Fruit fly (Drosophila melanogaster) whole organism, embryonic: ENCODE data around the gene CG14340.

ENCODE experiments used
- Ada2b ChIP-seq: fragments of 200-800 bp; sonication (Bioruptor generic); IDR thresholded peaks from 2 replicates; pipeline ENCODE4 v1.3.6; 2022; ENCODE audit warnings: missing biosample characterization, missing genetic modification characterization
- CG1024 ChIP-seq: fragments of 200-800 bp; sonication (Bioruptor generic); IDR thresholded peaks from 2 replicates; pipeline ENCODE4 v1.3.6; 2022; ENCODE audit warnings: missing biosample characterization, missing genetic modification characterization
- CG10321 ChIP-seq: fragments of 200-800 bp; sonication (Bioruptor generic); IDR thresholded peaks from 2 replicates; pipeline ENCODE4 v1.3.6; 2022; ENCODE audit warnings: missing biosample characterization, missing genetic modification characterization
- CG11247 ChIP-seq: fragments of 200-800 bp; sonication (Bioruptor generic); IDR thresholded peaks from 2 replicates; pipeline ENCODE4 v1.3.6; 2022; ENCODE audit warnings: missing biosample characterization, missing genetic modification characterization
- CG11456 ChIP-seq: fragments of 200-800 bp; sonication (Bioruptor generic); IDR thresholded peaks from 3 replicates; pipeline ENCODE4 v1.3.6; 2022; ENCODE audit warnings: missing biosample characterization, missing genetic modification characterization
- CG12299 ChIP-seq: fragments of 200-800 bp; sonication (Bioruptor generic); optimal IDR thresholded peaks from 2 replicates; lab custom pipeline; 2018; ENCODE audit warnings: missing biosample characterization, mild to moderate bottlenecking, missing genetic modification characterization
- CG15514 ChIP-seq: fragments of 200-800 bp; sonication (Bioruptor generic); optimal IDR thresholded peaks from 3 replicates; lab custom pipeline; 2017; ENCODE audit warnings: missing biosample characterization, missing genetic modification characterization, mild to moderate bottlenecking, moderate library complexity, missing genetic modification reagents
- CG16863 ChIP-seq: fragments of 200-800 bp; sonication (Bioruptor generic); optimal IDR thresholded peaks from 3 replicates; lab custom pipeline; 2016; ENCODE audit warnings: missing biosample characterization, missing genetic modification characterization
- CG17802 ChIP-seq: fragments of 200-800 bp; sonication (Bioruptor generic); optimal IDR thresholded peaks from 2 replicates; lab custom pipeline; 2018; ENCODE audit warnings: missing biosample characterization, mild to moderate bottlenecking, missing genetic modification characterization, moderate library complexity
- CG18262 ChIP-seq: fragments of 200-800 bp; optimal IDR thresholded peaks from 3 replicates; lab custom pipeline; 2019; ENCODE audit warnings: missing biosample characterization, mild to moderate bottlenecking, missing genetic modification characterization, moderate library complexity
- CG30431 ChIP-seq: fragments of 200-800 bp; sonication (Bioruptor generic); optimal IDR thresholded peaks from 2 replicates; lab custom pipeline; 2017; ENCODE audit warnings: missing biosample characterization, missing genetic modification characterization
- CG3163 ChIP-seq: fragments of 200-800 bp; sonication (Bioruptor generic); optimal IDR thresholded peaks from 3 replicates; lab custom pipeline; 2016; ENCODE audit warnings: missing biosample characterization, missing genetic modification characterization
- CG3847 ChIP-seq: fragments of 200-800 bp; sonication (Bioruptor generic); IDR thresholded peaks from 2 replicates; pipeline ENCODE4 v1.3.6; 2022; ENCODE audit warnings: missing biosample characterization, missing genetic modification characterization
- CG4820 ChIP-seq: fragments of 200-800 bp; sonication (Bioruptor generic); optimal IDR thresholded peaks from 3 replicates; lab custom pipeline; 2016; ENCODE audit warnings: missing biosample characterization, missing genetic modification characterization
- CG6254 ChIP-seq: fragments of 200-800 bp; sonication (Bioruptor generic); optimal IDR thresholded peaks from 3 replicates; lab custom pipeline; 2017; ENCODE audit warnings: mild to moderate bottlenecking, missing biosample characterization, missing genetic modification reagents, missing genetic modification characterization
- CG6791 ChIP-seq: fragments of 200-800 bp; sonication (Bioruptor generic); IDR thresholded peaks from 3 replicates; pipeline ENCODE4 v1.3.6; 2022; ENCODE audit warnings: missing biosample characterization, missing genetic modification characterization; ENCODE audit not compliant: partially characterized antibody
- CG7786 ChIP-seq: fragments of 200-800 bp; sonication (Bioruptor generic); optimal IDR thresholded peaks from 2 replicates; lab custom pipeline; 2016; ENCODE audit warnings: missing biosample characterization, missing genetic modification characterization
- CG8924 ChIP-seq: fragments of 200-800 bp; optimal IDR thresholded peaks from 3 replicates; lab custom pipeline; 2019; ENCODE audit warnings: missing biosample characterization, mild to moderate bottlenecking, missing genetic modification characterization, moderate library complexity
- Dbx ChIP-seq: fragments of 200-800 bp; sonication (Bioruptor generic); IDR thresholded peaks from 3 replicates; pipeline ENCODE4 v1.3.6; 2022; ENCODE audit warnings: missing biosample characterization, missing genetic modification characterization
- Dll ChIP-seq: fragments of 200-800 bp; sonication (Bioruptor generic); IDR thresholded peaks from 4 replicates; pipeline ENCODE4 v1.3.6; 2022; ENCODE audit warnings: missing biosample characterization, missing genetic modification characterization; ENCODE audit not compliant: partially characterized antibody
- Dref ChIP-seq: fragments of 200-800 bp; sonication (Bioruptor generic); IDR thresholded peaks from 2 replicates; pipeline ENCODE4 v1.3.6; 2022; ENCODE audit warnings: missing biosample characterization, missing genetic modification characterization
- Eip74EF ChIP-seq, 2 experiments: fragments of 200-800 bp in 1 of 2; fragments of >200 bp in 1 of 2; sonication (Bioruptor generic) in 1 of 2; optimal IDR thresholded peaks; 2 replicates each; lab custom pipeline; 2017 to 2019; ENCODE audit warnings: missing biosample characterization in 2 of 2, missing genetic modification characterization in 2 of 2, mild to moderate bottlenecking in 1 of 2, moderate library complexity in 1 of 2
- HmgD ChIP-seq: fragments of 200-800 bp; sonication (Bioruptor generic); optimal IDR thresholded peaks from 3 replicates; lab custom pipeline; 2016; ENCODE audit warnings: missing biosample characterization, missing genetic modification characterization
- MBD-R2 ChIP-seq: fragments of 200-800 bp; sonication (Bioruptor generic); IDR thresholded peaks from 2 replicates; pipeline ENCODE4 v1.3.6; 2022; ENCODE audit warnings: missing biosample characterization, missing genetic modification characterization
- MTF-1 ChIP-seq: fragments of 200-800 bp; sonication (Bioruptor generic); optimal IDR thresholded peaks from 2 replicates; lab custom pipeline; 2018; ENCODE audit warnings: missing biosample characterization, mild to moderate bottlenecking, missing genetic modification characterization, borderline replicate concordance
- Mes4 ChIP-seq: fragments of 200-800 bp; sonication (Bioruptor generic); optimal IDR thresholded peaks from 2 replicates; lab custom pipeline; 2016; ENCODE audit warnings: missing biosample characterization, missing genetic modification characterization
- Myb ChIP-seq: fragments of 200-800 bp; sonication (Bioruptor generic); optimal IDR thresholded peaks from 2 replicates; lab custom pipeline; 2016; ENCODE audit warnings: missing biosample characterization, missing genetic modification characterization
- NC2β ChIP-seq: fragments of 200-800 bp; sonication (Bioruptor generic); optimal IDR thresholded peaks from 2 replicates; lab custom pipeline; 2016; ENCODE audit warnings: missing biosample characterization, missing genetic modification characterization
- NfI ChIP-seq: fragments of 200-800 bp; sonication (Bioruptor generic); optimal IDR thresholded peaks from 3 replicates; lab custom pipeline; 2018; ENCODE audit warnings: missing biosample characterization, mild to moderate bottlenecking, missing genetic modification characterization, moderate library complexity
- Opbp ChIP-seq: fragments of 200-800 bp; sonication (Bioruptor generic); IDR thresholded peaks from 3 replicates; pipeline ENCODE4 v1.3.6; 2022; ENCODE audit warnings: missing biosample characterization, missing genetic modification characterization; ENCODE audit not compliant: partially characterized antibody
- Ptx1 ChIP-seq: fragments of 200-800 bp; sonication (Bioruptor generic); IDR thresholded peaks from 2 replicates; pipeline ENCODE4 v1.3.6; 2022; ENCODE audit warnings: missing biosample characterization, missing genetic modification characterization
- YL-1 ChIP-seq: fragments of 200-800 bp; sonication (Bioruptor generic); optimal IDR thresholded peaks from 3 replicates; lab custom pipeline; 2017; ENCODE audit warnings: missing biosample characterization, mild to moderate bottlenecking, missing genetic modification characterization
- ato ChIP-seq: fragments of 200-800 bp; sonication (Bioruptor generic); IDR thresholded peaks from 2 replicates; pipeline ENCODE4 v1.3.6; 2022; ENCODE audit warnings: missing biosample characterization, missing genetic modification characterization; ENCODE audit not compliant: partially characterized antibody
- bsh ChIP-seq, 2 experiments: fragments of 200-800 bp; sonication (Bioruptor generic); optimal IDR thresholded peaks; 2 replicates each; lab custom pipeline; 2017 to 2018; ENCODE audit warnings: mild to moderate bottlenecking in 2 of 2, missing biosample characterization in 2 of 2, missing genetic modification characterization in 2 of 2, moderate library complexity in 1 of 2
- cas ChIP-seq: fragments of 200-800 bp; sonication (Bioruptor generic); IDR thresholded peaks from 2 replicates; pipeline ENCODE4 v1.3.6; 2022; ENCODE audit warnings: missing biosample characterization, missing genetic modification characterization
- croc ChIP-seq: fragments of 200-800 bp; sonication (Bioruptor generic); conservative IDR thresholded peaks from 3 replicates; pipeline ENCODE4 v1.3.6; 2022; ENCODE audit warnings: missing biosample characterization, missing genetic modification characterization
- dpn ChIP-seq, 2 experiments: fragments of 200-800 bp; sonication (Bioruptor generic); optimal IDR thresholded peaks; 3 replicates each; lab custom pipeline; 2016; ENCODE audit warnings: missing biosample characterization in 2 of 2, missing genetic modification characterization in 2 of 2
- ewg ChIP-seq: fragments of 200-800 bp; sonication (Bioruptor generic); optimal IDR thresholded peaks from 3 replicates; lab custom pipeline; 2017; ENCODE audit warnings: mild to moderate bottlenecking, missing biosample characterization, missing genetic modification reagents, missing genetic modification characterization
- gfzf ChIP-seq: fragments of 200-800 bp; sonication (Bioruptor generic); optimal IDR thresholded peaks from 2 replicates; lab custom pipeline; 2016; ENCODE audit warnings: missing biosample characterization, mild to moderate bottlenecking, missing genetic modification characterization, moderate library complexity
- kay ChIP-seq: fragments of 200-800 bp; sonication (Bioruptor generic); optimal IDR thresholded peaks from 2 replicates; lab custom pipeline; 2016; ENCODE audit warnings: missing biosample characterization, missing genetic modification characterization
- mld ChIP-seq: fragments of 200-800 bp; sonication (Bioruptor generic); IDR thresholded peaks from 3 replicates; pipeline ENCODE4 v1.3.6; 2022; ENCODE audit warnings: missing biosample characterization, missing genetic modification characterization; ENCODE audit not compliant: partially characterized antibody
- pzg ChIP-seq: fragments of 200-800 bp; sonication (Bioruptor generic); optimal IDR thresholded peaks from 3 replicates; lab custom pipeline; 2018; ENCODE audit warnings: missing biosample characterization, mild to moderate bottlenecking, missing genetic modification characterization, moderate library complexity
- repo ChIP-seq: fragments of 200-800 bp; sonication (Bioruptor generic); optimal IDR thresholded peaks from 2 replicates; lab custom pipeline; 2016; ENCODE audit warnings: missing biosample characterization, missing genetic modification characterization
- rib ChIP-seq: fragments of 200-800 bp; sonication (Bioruptor generic); IDR thresholded peaks from 2 replicates; pipeline ENCODE4 v1.3.6; 2022; ENCODE audit warnings: missing biosample characterization, missing genetic modification characterization
- sc ChIP-seq, 3 experiments: fragments of >200 bp in 2 of 3; fragments of 200-800 bp in 1 of 3; sonication (Bioruptor generic) in 1 of 3; optimal IDR thresholded peaks; 2 replicates in 2 of 3; 3 replicates in 1 of 3; lab custom pipeline; 2017; ENCODE audit warnings: mild to moderate bottlenecking in 1 of 3, missing biosample characterization in 1 of 3, missing genetic modification characterization in 1 of 3, missing genetic modification reagents in 1 of 3
- sens ChIP-seq: fragments of 200-800 bp; sonication (Bioruptor generic); peaks from one replicate; lab custom pipeline; 2016; ENCODE audit warnings: missing biosample characterization, missing genetic modification characterization
- sna ChIP-seq: fragments of 200-800 bp; sonication (Bioruptor generic); IDR thresholded peaks from 2 replicates; pipeline ENCODE4 v1.3.6; 2022; ENCODE audit warnings: missing biosample characterization, missing genetic modification characterization; ENCODE audit not compliant: partially characterized antibody
- trem ChIP-seq: fragments of 200-800 bp; optimal IDR thresholded peaks from 3 replicates; lab custom pipeline; 2019; ENCODE audit warnings: missing biosample characterization, mild to moderate bottlenecking, missing genetic modification characterization, moderate library complexity
- zen ChIP-seq: fragments of 200-800 bp; sonication (Bioruptor generic); optimal IDR thresholded peaks from 3 replicates; lab custom pipeline; 2018; ENCODE audit warnings: missing biosample characterization, mild to moderate bottlenecking, missing genetic modification characterization, moderate library complexity

Gene CG14340

dm6 chr2L:1150554-1150953 lies 37.8 kb downstream of the CG14340 start, which contains the start of the genes Tfb4 and Vps29 (continued):
- TF ChIP-seq Dbx (GFP tag; lab: Robert Waterston, UW) (peak; percentile 65; the same call in 2 of the 3 replicates), MBD-R2 (GFP tag; lab: Robert Waterston, UW) (peak; percentile 97), croc (GFP tag; lab: Robert Waterston, UW) (no peak), CG3163 (peak; percentile 11), CG10321 (GFP tag; lab: Robert Waterston, UW) (no peak), HmgD (GFP tag; lab: Kevin White, UChicago) (peak; percentile 59), mld (GFP tag; lab: Robert Waterston, UW) (peak; percentile 96), bsh (GFP tag; optimal IDR thresholded peaks at IDR 0.05; lab: Kevin White, UChicago) (peak in 1 of 2 experiments; percentile 28), MTF-1 (no peak), sens (GFP tag; lab: Kevin White, UChicago) (peak; percentile 35), repo (GFP tag; lab: Kevin White, UChicago) (peak; percentile 1), CG11456 (peak; percentile 71; the same call in 2 of the 3 replicates), CG4820 (GFP tag; lab: Kevin White, UChicago) (peak; percentile 21), CG3847 (GFP tag; lab: Robert Waterston, UW) (0 out of 2 replicates have a peak, but pooled peaks have one; percentile 47), ato (GFP tag; lab: Robert Waterston, UW) (peak; percentile 96), Ptx1 (no peak), sna (GFP tag; lab: Robert Waterston, UW) (peak; percentile 89), Ada2b (GFP tag; lab: Robert Waterston, UW) (peak; percentile 47; the same call in 1 of the 2 replicates), CG30431 (no peak), CG6254 (no peak), rib (GFP tag; lab: Robert Waterston, UW) (peak; percentile 62; the same call in 1 of the 2 replicates), sc (optimal IDR thresholded peaks at IDR 0.05; lab: Kevin White, UChicago) (no peak), sc (GFP tag; optimal IDR thresholded peaks at IDR 0.05; lab: Kevin White, UChicago) (no peak), Dref (GFP tag; lab: Robert Waterston, UW) (peak; percentile 97), zen (tag; lab: Kevin White, UChicago) (no peak), CG1024 (GFP tag; lab: Robert Waterston, UW) (0 out of 2 replicates have a peak, but pooled peaks have one; percentile 32), Mes4 (no peak), CG11247 (GFP tag; lab: Robert Waterston, UW) (0 out of 2 replicates have a peak, but pooled peaks have one; percentile 17), CG17802 (tag; lab: Kevin White, UChicago) (no peak), cas (GFP tag; lab: Robert Waterston, UW) (0 out of 2 replicates have a peak, but pooled peaks have one; percentile 15), CG18262 (no peak), CG12299 (no peak), ewg (GFP tag; lab: Kevin White, UChicago) (no peak), pzg (peak; percentile 70), trem (tag; lab: Kevin White, UChicago) (peak; percentile 61), CG7786 (GFP tag; lab: Kevin White, UChicago) (peak; percentile 56), Opbp (GFP tag; lab: Robert Waterston, UW) (peak; percentile 94), NfI (GFP tag; lab: Kevin White, UChicago) (peak; percentile 51), CG16863 (GFP tag; lab: Kevin White, UChicago) (peak; percentile 12), CG8924 (tag; lab: Kevin White, UChicago) (peak; percentile 39), NC2β (GFP tag; lab: Kevin White, UChicago) (peak; percentile 12), CG15514 (GFP tag; lab: Kevin White, UChicago) (peak; percentile 58), CG6791 (GFP tag; lab: Robert Waterston, UW) (peak; percentile 94), kay (GFP tag; lab: Kevin White, UChicago) (no peak), dpn (GFP tag; optimal IDR thresholded peaks at IDR 0.05; lab: Kevin White, UChicago) (peak; percentile 28 to 73), Myb (peak; percentile 36), YL-1 (peak; percentile 2), Eip74EF (GFP tag; optimal IDR thresholded peaks at IDR 0.05; lab: Kevin White, UChicago) (no peak), gfzf (GFP tag; lab: Kevin White, UChicago) (no peak), Dll (GFP tag; lab: Robert Waterston, UW) (peak; percentile 84)
